Fruit fly (Drosophila melanogaster): ENCODE measurements around the gene Polr1D.

Polr1D gene

DNA sequence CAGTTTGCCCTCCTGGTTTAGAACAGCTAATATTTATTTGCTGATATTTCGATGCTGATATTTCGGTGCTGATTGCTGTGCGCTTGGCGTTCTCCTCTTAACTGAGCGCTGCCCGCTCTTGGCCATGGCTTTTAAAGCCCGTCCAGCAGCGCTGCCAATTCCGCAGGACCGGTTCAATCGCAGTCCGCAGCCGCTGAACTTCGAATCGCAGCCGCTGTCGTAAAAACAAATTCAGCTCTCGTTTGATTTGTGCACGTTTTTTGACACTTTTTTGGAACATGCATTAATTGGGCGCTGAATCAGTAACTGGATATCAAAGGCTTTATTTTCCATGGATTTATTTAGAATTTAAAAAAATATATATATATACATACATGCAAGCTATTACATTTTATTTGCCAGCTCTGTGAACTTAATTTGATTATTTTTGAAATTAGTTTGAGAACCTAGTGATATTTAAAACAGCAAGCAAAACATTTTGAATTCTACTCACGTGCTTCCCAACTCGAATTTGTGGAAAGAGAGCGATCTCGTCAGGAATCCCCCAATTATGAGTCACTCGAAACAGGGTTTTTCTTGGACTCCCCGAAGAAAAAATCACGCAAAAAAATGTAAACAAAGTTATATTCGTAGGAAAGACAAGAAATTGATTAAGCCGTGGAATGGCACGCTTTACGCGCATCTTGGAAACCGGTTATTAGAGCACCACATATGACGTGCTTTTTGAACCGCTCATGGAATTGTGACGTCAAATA lies 14.7 kb downstream of the Polr1D start, which contains the start of gene Ddc:
TSS of gene Ddc (minus strand) at position 111 of the 755 bp plus-strand sequence.
- no peak for TF ChIP-seq CG17801 (GFP tag; optimal IDR thresholded peaks at IDR 0.05; ENCODE audit: partially characterized antibody)

DNA sequence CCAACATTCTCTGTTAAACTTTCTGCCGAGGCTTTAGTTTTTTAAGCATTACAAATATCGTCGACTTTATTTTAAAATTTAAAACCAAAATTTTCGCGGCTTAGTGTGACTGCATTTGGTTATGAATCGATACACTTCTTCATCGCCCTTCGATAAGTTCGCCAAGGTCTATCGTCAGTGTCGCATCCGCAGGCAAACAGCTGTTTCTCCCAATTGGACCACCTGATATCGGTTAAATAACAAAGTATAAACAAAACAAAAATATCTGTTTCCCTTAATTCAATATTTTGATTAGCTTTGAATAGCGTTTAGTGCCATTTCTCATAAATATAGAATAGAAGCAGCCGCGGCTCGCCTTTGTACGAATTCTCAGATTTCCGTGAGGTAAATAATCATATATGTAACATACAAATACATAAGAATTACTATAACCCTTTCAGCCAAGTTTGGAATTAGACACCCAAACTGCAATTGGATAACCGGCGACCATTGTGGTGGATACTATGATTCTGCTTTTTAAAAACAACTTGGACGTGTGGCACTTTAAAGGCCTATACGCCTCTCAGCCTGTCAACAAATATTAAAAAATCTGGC lies 20.8 kb downstream of the Polr1D start, which contains the start of gene CG10561:
TSS of gene CG10561 (plus strand) at position 219 of the 594 bp plus-strand sequence.
- peak; percentile 24 for TF ChIP-seq CG17801 (GFP tag; optimal IDR thresholded peaks at IDR 0.05; ENCODE audit: partially characterized antibody)

DNA sequence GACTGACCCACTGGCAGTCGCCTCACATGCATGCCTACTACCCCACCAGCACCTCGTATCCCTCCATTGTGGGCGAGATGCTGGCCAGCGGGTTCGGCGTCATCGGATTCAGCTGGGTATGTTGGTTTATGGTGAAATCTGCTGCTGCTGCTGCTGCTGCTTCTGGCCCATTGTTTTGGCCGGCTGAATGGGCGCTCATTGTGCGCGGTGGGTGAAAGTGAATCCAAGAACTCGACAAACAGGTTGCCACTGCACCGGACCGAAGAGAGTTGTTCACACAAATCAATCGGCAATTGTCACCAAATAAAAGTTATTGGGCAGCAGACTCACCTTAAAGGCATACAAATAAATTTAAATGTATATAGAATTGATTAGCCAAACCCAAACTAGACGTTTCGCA lies 22.8 kb downstream of the Polr1D start:
- no peak for TF ChIP-seq CG17801 (GFP tag; optimal IDR thresholded peaks at IDR 0.05; ENCODE audit: partially characterized antibody)

DNA sequence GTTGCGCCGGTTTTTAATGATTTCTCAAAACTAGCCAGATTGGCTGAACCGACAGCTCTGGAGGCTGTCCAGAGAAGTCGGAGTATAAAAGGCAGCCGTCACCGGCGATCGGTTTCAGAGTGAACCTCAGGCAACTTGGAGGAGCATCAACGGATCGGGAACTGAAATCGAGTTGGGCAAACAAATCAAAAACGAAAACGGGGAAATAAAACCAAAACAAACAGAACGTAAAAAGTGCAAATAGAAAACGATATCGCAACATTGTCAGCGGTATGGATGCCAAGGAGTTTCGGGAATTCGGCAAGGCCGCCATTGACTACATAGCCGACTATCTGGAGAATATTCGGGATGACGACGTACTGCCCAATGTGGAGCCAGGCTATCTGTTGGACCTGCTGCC lies 23.3 kb downstream of the Polr1D start:
- TF ChIP-seq CG17801 (GFP tag; optimal IDR thresholded peaks at IDR 0.05; ENCODE audit: partially characterized antibody) = no peak

DNA sequence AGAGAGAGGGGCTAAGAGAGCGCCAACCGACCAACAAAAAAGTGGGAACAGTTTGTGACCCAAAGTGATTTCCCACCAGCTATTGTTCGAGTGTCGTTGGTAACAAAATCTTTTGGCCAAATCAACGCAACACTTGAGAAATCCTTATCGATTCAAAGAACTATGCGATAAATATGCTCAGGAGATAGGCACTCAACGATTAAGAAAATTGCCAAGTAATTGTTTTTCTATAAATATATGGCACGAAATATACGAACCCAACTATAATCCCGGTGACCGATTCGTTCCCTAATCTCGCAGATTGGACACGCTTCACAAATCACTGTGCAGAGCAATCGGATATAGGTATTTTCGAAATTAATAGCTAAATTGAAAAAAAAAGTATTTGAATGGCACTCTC lies 23.9 kb downstream of the Polr1D start:
- TF ChIP-seq CG17801 (GFP tag; optimal IDR thresholded peaks at IDR 0.05; ENCODE audit: partially characterized antibody) = no peak

DNA sequence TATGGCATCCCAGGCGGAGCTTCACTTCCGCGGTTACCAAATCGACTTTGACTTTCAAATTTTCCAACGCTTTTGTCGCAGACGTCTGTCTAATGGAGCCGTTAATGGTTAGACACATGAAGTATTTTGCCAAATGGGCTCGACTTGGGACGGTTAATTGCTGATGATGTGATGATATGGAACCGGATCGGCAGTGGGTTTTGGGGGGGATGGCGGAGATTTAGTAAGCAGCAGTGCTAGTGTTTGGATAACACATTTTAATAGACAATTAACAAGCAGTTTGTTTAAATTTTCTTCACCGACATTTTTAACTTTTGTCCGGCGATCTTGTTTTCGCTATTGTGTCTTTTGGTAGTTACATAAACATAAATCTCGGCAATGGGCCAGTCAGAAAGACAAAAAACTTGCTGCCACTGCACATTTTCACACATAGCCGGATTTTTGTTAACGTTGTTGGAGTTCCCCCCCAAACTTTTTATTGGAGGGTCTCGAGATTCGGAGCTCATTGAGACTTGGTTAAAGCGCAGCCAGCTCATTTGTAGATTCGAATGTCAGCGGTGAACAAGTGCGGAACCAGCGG lies 25.3 kb downstream of the Polr1D start, which contains the start of gene amd:
TSS of gene amd (plus strand) at position 530 of the 580 bp plus-strand sequence.
- no peak for TF ChIP-seq CG17801 (GFP tag; optimal IDR thresholded peaks at IDR 0.05; ENCODE audit: partially characterized antibody)

DNA sequence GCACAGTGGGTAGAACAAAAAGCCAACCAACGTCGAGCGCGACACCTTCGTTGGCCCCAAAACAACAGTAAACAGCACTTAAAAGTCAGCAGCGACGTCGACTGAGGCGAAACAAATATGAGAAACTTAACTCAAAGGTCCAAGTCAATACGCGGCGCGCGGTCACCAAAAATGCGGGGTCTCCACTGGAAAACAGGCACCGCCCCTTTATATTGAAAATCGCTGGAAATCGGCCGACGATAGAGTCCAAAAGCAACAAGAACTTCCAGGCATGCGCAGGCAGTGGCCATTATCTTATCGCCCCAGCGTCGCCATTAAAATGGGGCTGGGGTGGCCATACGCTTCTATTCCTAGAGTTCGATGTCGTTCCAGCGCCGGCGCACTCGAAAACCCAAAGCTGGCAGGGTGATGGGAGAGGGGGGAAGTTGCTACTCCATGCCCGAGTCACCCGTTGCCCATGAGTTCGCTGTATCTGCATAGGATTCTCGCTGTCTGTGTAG lies 26.6 kb downstream of the Polr1D start, which contains the start of gene Lim3:
TSS of gene Lim3 (minus strand) at position 51 of the 500 bp plus-strand sequence.
- no peak for TF ChIP-seq CG17801 (GFP tag; optimal IDR thresholded peaks at IDR 0.05; ENCODE audit: partially characterized antibody)

DNA sequence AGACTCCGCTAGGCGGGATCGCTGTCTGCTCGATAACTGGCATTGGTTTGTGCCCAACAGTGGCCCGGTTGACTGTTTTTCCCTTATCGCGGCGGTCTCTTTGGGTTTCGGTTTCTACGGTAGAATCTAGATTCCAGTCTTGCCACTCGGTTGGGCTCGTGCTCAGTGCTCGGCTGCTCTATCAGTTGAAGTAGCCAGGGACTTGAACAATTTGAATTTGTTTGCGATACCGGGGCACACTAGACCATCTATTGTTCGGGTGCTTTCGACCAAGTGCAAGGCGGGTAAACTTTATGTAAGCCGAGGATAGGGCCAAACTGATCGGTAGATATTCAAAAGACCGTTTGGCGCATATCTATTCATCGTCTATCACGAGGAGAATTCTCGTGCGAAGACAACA lies 28.8 kb downstream of the Polr1D start:
- no peak for TF ChIP-seq CG17801 (GFP tag; optimal IDR thresholded peaks at IDR 0.05; ENCODE audit: partially characterized antibody)

DNA sequence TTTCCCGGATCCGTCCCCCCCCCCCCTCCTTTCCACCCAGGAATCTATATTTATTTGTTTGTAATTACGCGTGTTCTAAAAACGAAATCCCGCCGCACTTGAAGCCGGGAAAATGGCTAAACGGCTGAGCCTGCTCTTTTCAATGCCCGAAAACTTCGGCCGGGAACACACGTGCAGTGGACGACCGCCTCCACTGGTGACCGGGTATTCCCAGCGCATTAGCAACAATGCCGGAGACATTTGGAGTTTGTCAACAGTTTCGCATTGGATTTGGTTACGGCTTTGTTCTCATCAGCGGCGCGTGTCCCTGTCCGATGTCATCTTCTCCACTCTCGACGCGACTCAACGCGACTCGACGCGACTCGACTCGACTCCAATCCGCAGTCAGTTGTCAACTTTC lies 30.6 kb downstream of the Polr1D start:
- TF ChIP-seq CG17801 (GFP tag; optimal IDR thresholded peaks at IDR 0.05; ENCODE audit: partially characterized antibody) = no peak

DNA sequence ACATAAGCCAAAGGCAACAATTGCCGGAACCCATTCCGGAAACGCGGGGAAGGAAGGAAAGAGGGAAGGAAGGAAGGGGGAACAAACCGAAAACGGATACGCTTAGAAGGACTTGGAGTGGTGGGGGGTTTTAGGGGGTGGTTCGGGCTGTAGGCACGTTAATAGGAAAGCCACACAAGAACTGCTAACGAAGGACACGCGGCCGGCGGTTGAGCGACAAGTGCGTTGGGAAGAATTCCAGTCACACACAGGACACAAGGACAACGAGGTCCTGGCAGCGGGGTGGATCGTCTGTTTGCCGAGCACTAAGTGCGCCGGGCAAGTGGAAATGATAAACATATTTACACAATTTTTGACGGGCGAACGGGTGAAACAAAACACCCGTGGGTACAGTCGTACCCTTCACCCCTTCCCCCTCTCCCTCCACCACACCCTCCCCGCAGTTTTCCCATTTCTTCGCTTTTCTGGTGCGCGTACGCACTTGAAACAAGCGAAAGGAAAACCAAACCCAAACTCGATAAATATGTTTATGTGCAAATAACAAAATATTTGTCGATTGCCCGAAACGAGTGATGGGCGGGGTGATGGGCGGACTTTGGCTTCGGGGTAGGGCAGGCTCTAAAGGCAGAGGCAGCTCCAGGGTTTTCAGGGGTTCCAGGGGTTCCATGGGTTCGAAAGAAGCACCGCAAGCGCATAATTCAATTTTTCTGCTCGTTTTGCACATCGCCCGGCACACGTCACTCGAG lies 31.7 kb downstream of the Polr1D start:
- TF ChIP-seq CG17801 (GFP tag; optimal IDR thresholded peaks at IDR 0.05; ENCODE audit: partially characterized antibody) = no peak

DNA sequence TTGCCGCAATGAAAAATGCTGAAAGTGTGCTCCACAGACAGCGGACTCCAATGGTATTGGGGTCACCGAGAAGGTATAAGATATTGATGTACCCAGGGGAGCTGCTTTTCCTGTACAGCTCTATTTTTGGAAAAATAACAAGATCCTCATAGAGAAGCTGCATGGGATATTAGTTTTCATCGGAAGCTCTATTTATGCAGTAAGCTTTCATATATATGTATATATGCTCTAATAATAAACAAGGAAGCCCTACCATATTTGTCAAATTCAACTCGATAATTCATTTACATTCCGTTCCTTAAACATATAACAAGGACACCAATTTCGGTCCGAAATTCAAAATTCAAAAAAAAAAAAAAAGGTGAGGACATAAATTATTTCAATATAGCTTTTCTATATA lies 33.3 kb downstream of the Polr1D start, which contains the start of the genes CG17344 and CG43731:
TSS of gene CG17344 (plus strand) at position 301 of the 400 bp plus-strand sequence.
TSS of gene CG43731 (plus strand) at position 301 of the 400 bp plus-strand sequence.
- no peak for TF ChIP-seq CG17801 (GFP tag; optimal IDR thresholded peaks at IDR 0.05; ENCODE audit: partially characterized antibody)

DNA sequence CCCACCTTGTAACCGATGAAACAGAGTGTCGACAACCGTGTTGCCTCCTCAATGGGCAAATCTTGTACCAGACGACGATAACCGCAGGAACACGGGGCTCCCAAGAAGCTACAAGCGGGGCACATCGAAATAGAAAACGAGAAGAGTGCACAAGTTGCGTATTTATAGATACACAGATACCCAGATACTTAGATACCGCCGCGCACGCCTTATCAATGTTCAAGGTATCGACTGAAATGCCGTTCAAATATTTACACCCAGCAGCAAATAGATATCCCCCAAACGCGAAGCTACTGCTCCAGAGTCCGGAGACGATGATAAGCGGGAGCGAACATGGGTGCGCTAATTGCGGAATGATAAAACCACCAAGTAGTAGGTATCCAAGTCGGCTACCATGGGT lies 36.4 kb downstream of the Polr1D start:
- no peak for TF ChIP-seq CG17801 (GFP tag; optimal IDR thresholded peaks at IDR 0.05; ENCODE audit: partially characterized antibody)

DNA sequence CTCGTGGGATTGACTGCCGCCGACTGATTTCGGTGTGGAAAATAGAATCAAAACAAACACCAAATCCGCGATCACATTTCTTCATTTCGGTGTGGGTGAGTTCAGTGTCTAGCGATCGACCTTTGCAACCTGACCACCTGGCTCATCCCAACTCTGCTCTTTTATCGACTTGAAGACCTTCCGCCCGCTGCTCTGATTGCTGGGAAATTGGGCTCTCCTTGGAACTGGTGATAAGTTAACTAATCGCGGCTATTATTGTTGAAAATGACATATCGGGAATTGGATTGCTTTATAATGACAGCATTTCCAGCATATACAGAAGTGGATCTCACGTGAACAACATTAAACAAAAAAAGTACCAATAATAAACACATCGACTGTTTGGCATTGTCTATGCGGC lies 37.7 kb downstream of the Polr1D start:
- TF ChIP-seq CG17801 (GFP tag; optimal IDR thresholded peaks at IDR 0.05; ENCODE audit: partially characterized antibody) = no peak

DNA sequence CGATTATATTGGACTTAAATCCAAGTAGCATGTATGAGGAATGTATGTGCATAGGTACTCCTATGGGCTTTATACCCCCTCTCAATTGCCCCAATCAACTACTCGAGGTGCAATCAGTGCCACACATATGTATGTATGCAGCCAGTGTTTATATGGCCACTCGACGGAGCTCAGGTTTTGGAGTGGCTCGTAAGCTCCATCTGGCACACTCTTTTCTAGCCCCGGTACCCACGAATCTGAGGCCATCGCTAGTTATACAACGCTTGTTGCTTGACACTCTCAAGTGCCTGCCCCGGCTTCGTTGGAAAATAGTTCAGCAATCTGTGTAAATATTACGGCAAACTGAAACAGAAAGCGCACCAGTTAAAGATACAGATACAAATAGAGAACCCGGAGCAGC lies 38.7 kb downstream of the Polr1D start:
- no peak for TF ChIP-seq CG17801 (GFP tag; optimal IDR thresholded peaks at IDR 0.05; ENCODE audit: partially characterized antibody)

DNA sequence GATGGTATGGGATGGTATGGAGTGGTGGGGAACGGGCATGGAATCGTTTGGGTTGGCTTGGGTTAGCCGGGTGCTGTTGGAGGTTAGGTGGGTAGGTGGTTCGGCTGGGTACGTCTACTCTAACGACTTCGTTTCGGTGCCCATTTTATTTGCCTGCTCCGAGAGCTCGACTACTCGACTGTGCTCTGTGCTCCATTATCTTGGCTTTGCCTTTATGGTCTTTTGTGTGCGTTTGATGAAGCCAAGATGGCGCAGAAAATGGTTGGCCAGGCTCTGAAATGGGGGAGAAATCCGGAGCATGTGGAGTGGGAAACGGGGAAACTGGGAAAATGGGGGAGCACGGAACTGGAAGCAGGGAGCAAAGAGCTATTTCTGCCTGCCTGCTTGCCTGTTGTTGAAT lies 41.2 kb downstream of the Polr1D start:
- TF ChIP-seq CG17801 (GFP tag; optimal IDR thresholded peaks at IDR 0.05; ENCODE audit: partially characterized antibody) = no peak

All from ovary, adult (tissue).